Worm (Caenorhabditis elegans) whole organism, L1 larva: ENCODE results near the gene pept-2.

ENCODE experiments used
- C16A3.4 ChIP-seq: fragments of 150-350 bp; optimal IDR thresholded peaks from 2 replicates; lab custom pipeline; 2014; ENCODE audit warnings: missing biosample characterization, missing genetic modification characterization
- F16B12.6 ChIP-seq: fragments of 150-350 bp; optimal IDR thresholded peaks from 2 replicates; lab custom pipeline; 2014; ENCODE audit warnings: missing biosample characterization, missing genetic modification characterization
- alr-1 ChIP-seq: fragments of 200-800 bp; sonication (Bioruptor generic); optimal IDR thresholded peaks from 2 replicates; lab custom pipeline; 2018; ENCODE audit warnings: borderline replicate concordance, mild to moderate bottlenecking, missing genetic modification characterization, missing compliant biosample characterization
- aly-2 ChIP-seq: fragments of 150-350 bp; optimal IDR thresholded peaks from 2 replicates; lab custom pipeline; 2014; ENCODE audit warnings: missing biosample characterization, missing genetic modification characterization
- ama-1 ChIP-seq: fragments of 150-350 bp; optimal IDR thresholded peaks from 2 replicates; lab custom pipeline; 2014
- blmp-1 ChIP-seq: fragments of 150-350 bp; optimal IDR thresholded peaks from 2 replicates; lab custom pipeline; 2014; ENCODE audit warnings: missing biosample characterization, missing genetic modification characterization
- ceh-63 ChIP-seq: fragments of 200-800 bp; sonication (Bioruptor generic); optimal IDR thresholded peaks from 2 replicates; lab custom pipeline; 2018; ENCODE audit warnings: mild to moderate bottlenecking, missing genetic modification characterization, missing compliant biosample characterization
- ceh-8 ChIP-seq: fragments of 200-800 bp; sonication (Bioruptor generic); optimal IDR thresholded peaks from 2 replicates; lab custom pipeline; 2018; ENCODE audit warnings: mild to moderate bottlenecking, missing genetic modification characterization, moderate library complexity, missing compliant biosample characterization
- ceh-82 ChIP-seq, 3 experiments: fragments of 150-350 bp in 1 of 3; sonication (generic microtip) in 2 of 3; optimal IDR thresholded peaks; 2 replicates each; lab custom pipeline; 2014 to 2017; ENCODE audit warnings: missing biosample characterization in 3 of 3, missing genetic modification characterization in 3 of 3
- dpl-1 ChIP-seq, 3 experiments: fragments of 150-350 bp in 2 of 3; sonication (generic microtip) in 1 of 3; optimal IDR thresholded peaks; 2 replicates each; lab custom pipeline; 2014 to 2017; ENCODE audit warnings: missing biosample characterization in 3 of 3, missing genetic modification characterization in 3 of 3, missing genetic modification reagents in 3 of 3
- dsc-1 ChIP-seq: sonication (generic microtip); optimal IDR thresholded peaks from 2 replicates; lab custom pipeline; 2016; ENCODE audit warnings: mild to moderate bottlenecking, missing genetic modification characterization, missing compliant biosample characterization
- efl-1 ChIP-seq, 4 experiments: fragments of 150-350 bp; optimal IDR thresholded peaks in 3 of 4; peaks in 1 of 4; 1 replicate in 1 of 4; 2 replicates in 3 of 4; lab custom pipeline; 2014; ENCODE audit warnings: missing biosample characterization in 2 of 4, missing genetic modification characterization in 2 of 4, missing genetic modification reagents in 2 of 4
- ets-5 ChIP-seq: fragments of 200-800 bp; sonication (Bioruptor generic); IDR thresholded peaks from 2 replicates; pipeline ENCODE4 v1.3.6; 2022; ENCODE audit warnings: missing genetic modification characterization, missing compliant biosample characterization
- fkh-4 ChIP-seq: sonication (generic microtip); optimal IDR thresholded peaks from 2 replicates; lab custom pipeline; 2016; ENCODE audit warnings: missing compliant biosample characterization, missing genetic modification characterization, borderline replicate concordance
- fos-1 ChIP-seq: fragments of 150-350 bp; optimal IDR thresholded peaks from 2 replicates; lab custom pipeline; 2014; ENCODE audit warnings: missing biosample characterization, missing genetic modification characterization
- grh-1 ChIP-seq: fragments of 200-800 bp; sonication (Bioruptor generic); IDR thresholded peaks from 2 replicates; pipeline ENCODE4 v1.3.6; 2022; ENCODE audit warnings: missing genetic modification reagents, missing genetic modification characterization, missing compliant biosample characterization
- hlh-4 ChIP-seq: sonication (generic microtip); optimal IDR thresholded peaks from 2 replicates; lab custom pipeline; 2016; ENCODE audit warnings: mild to moderate bottlenecking, missing genetic modification characterization, missing compliant biosample characterization
- irx-1 ChIP-seq: sonication (generic microtip); optimal IDR thresholded peaks from 2 replicates; lab custom pipeline; 2016; ENCODE audit warnings: missing genetic modification characterization, missing compliant biosample characterization
- jun-1 ChIP-seq: fragments of 150-350 bp; optimal IDR thresholded peaks from 2 replicates; lab custom pipeline; 2014; ENCODE audit warnings: missing biosample characterization, missing genetic modification reagents, missing genetic modification characterization
- lin-13 ChIP-seq: fragments of 150-350 bp; optimal IDR thresholded peaks from 2 replicates; lab custom pipeline; 2014; ENCODE audit warnings: missing biosample characterization, missing genetic modification reagents, missing genetic modification characterization
- lin-35 ChIP-seq, 2 experiments: fragments of 150-350 bp; optimal IDR thresholded peaks; 2 replicates each; lab custom pipeline; 2014; ENCODE audit warnings: missing biosample characterization in 2 of 2, missing genetic modification characterization in 2 of 2, missing genetic modification reagents in 2 of 2
- lir-3 ChIP-seq: sonication (generic microtip); optimal IDR thresholded peaks from 2 replicates; lab custom pipeline; 2016; ENCODE audit warnings: mild to moderate bottlenecking, missing genetic modification characterization, moderate library complexity, missing compliant biosample characterization; ENCODE audit not compliant: poor library complexity
- lsy-2 ChIP-seq, 2 experiments: fragments of 150-350 bp; optimal IDR thresholded peaks; 2 replicates each; lab custom pipeline; 2014; ENCODE audit warnings: missing biosample characterization in 2 of 2, missing genetic modification characterization in 2 of 2
- mef-2 ChIP-seq: fragments of 150-350 bp; optimal IDR thresholded peaks from 2 replicates; lab custom pipeline; 2014; ENCODE audit warnings: missing biosample characterization, missing genetic modification characterization
- mep-1 ChIP-seq: fragments of 150-350 bp; optimal IDR thresholded peaks from 2 replicates; lab custom pipeline; 2014; ENCODE audit warnings: missing biosample characterization, missing genetic modification characterization
- nhr-11 ChIP-seq: fragments of 150-350 bp; optimal IDR thresholded peaks from 2 replicates; lab custom pipeline; 2014; ENCODE audit warnings: missing biosample characterization, missing genetic modification characterization
- nhr-12 ChIP-seq: sonication (generic microtip); optimal IDR thresholded peaks from 2 replicates; lab custom pipeline; 2017; ENCODE audit warnings: missing biosample characterization, missing genetic modification characterization
- nhr-19 ChIP-seq: fragments of 200-800 bp; sonication (Bioruptor generic); conservative IDR thresholded peaks from 2 replicates; pipeline ENCODE4 v1.3.6; 2022; ENCODE audit warnings: missing genetic modification characterization, missing compliant biosample characterization
- nhr-20 ChIP-seq: sonication (generic microtip); optimal IDR thresholded peaks from 2 replicates; lab custom pipeline; 2016; ENCODE audit warnings: mild to moderate bottlenecking, missing genetic modification characterization, missing compliant biosample characterization
- nhr-71 ChIP-seq: sonication (generic microtip); optimal IDR thresholded peaks from 2 replicates; lab custom pipeline; 2016; ENCODE audit warnings: mild to moderate bottlenecking, missing genetic modification characterization, moderate library complexity, missing compliant biosample characterization
- nhr-76 ChIP-seq: sonication (generic microtip); optimal IDR thresholded peaks from 2 replicates; lab custom pipeline; 2017; ENCODE audit warnings: missing biosample characterization, missing genetic modification characterization
- pag-3 ChIP-seq: sonication (generic microtip); optimal IDR thresholded peaks from 2 replicates; lab custom pipeline; 2017; ENCODE audit warnings: missing genetic modification characterization, mild to moderate bottlenecking, missing compliant biosample characterization, antibody characterized with exemption, borderline replicate concordance; ENCODE audit not compliant: insufficient read depth
- pax-3 ChIP-seq: fragments of 200-800 bp; sonication (Bioruptor generic); optimal IDR thresholded peaks from 2 replicates; lab custom pipeline; 2018; ENCODE audit warnings: mild to moderate bottlenecking, missing genetic modification characterization, moderate library complexity, missing compliant biosample characterization
- snu-23 ChIP-seq: sonication (generic microtip); optimal IDR thresholded peaks from 2 replicates; lab custom pipeline; 2016; ENCODE audit warnings: missing genetic modification characterization, missing compliant biosample characterization
- sox-4 ChIP-seq: sonication (generic microtip); optimal IDR thresholded peaks from 2 replicates; lab custom pipeline; 2016; ENCODE audit warnings: missing genetic modification characterization, missing compliant biosample characterization
- sptf-1 ChIP-seq: fragments of 150-350 bp; optimal IDR thresholded peaks from 2 replicates; lab custom pipeline; 2014; ENCODE audit warnings: missing biosample characterization, missing genetic modification characterization
- swsn-7 ChIP-seq: sonication (generic microtip); optimal IDR thresholded peaks from 2 replicates; lab custom pipeline; 2016; ENCODE audit warnings: missing genetic modification characterization, missing compliant biosample characterization
- tbx-2 ChIP-seq: sonication (generic microtip); optimal IDR thresholded peaks from 2 replicates; lab custom pipeline; 2016; ENCODE audit warnings: missing genetic modification characterization, missing compliant biosample characterization
- tlp-1 ChIP-seq: fragments of 150-350 bp; optimal IDR thresholded peaks from 2 replicates; lab custom pipeline; 2014; ENCODE audit warnings: missing biosample characterization, missing genetic modification characterization
- unc-130 ChIP-seq: fragments of 150-350 bp; optimal IDR thresholded peaks from 2 replicates; lab custom pipeline; 2017; ENCODE audit warnings: missing biosample characterization, missing genetic modification characterization, inconsistent platforms
- unc-30 ChIP-seq: sonication (generic microtip); optimal IDR thresholded peaks from 2 replicates; lab custom pipeline; 2017; ENCODE audit warnings: missing biosample characterization, missing genetic modification characterization
- unc-86 ChIP-seq: sonication (generic microtip); optimal IDR thresholded peaks from 2 replicates; lab custom pipeline; 2016; ENCODE audit warnings: missing genetic modification characterization, missing compliant biosample characterization
- unc-98 ChIP-seq: fragments of 200-800 bp; sonication (Bioruptor generic); IDR thresholded peaks from 2 replicates; pipeline ENCODE4 v1.3.6; 2022; ENCODE audit warnings: missing genetic modification characterization, missing compliant biosample characterization
- ztf-11 ChIP-seq, 2 experiments: sonication (generic microtip); optimal IDR thresholded peaks; 2 replicates each; lab custom pipeline; 2016 to 2017; ENCODE audit warnings: missing genetic modification characterization in 2 of 2, missing biosample characterization in 1 of 2, missing compliant biosample characterization in 1 of 2

pept-2 gene

DNA sequence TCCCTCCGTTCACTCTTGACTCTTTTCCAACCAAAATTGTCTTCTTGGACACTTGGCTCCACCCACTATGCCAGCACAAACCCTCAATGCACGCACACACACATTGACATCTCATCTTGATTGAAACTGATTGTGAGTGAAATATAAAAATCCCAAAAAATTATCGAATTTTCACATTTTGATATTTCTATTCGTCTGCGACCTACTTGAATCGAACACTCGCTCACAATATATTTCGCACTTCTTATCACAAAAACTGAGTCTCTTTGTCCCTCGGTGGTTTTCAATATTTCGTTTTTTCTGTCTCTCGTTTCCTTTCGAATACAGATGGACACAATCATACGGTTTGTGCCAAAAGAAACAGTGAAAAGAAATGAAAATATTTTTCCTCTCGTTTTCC lies 29.7 kb downstream of the pept-2 start:
- TF ChIP-seq lin-35 (GFP tag; optimal IDR thresholded peaks at IDR 0.05; lab: Kevin White, UChicago) (peak in 1 of 2 experiments; percentile 24), blmp-1 (peak; percentile 12), nhr-71 (tag; lab: Kevin White, UChicago) (no peak)
- TF ChIP-seq, all 84 proteins: peak for 2

- TF ChIP-seq dpl-1 (GFP tag; optimal IDR thresholded peaks at IDR 0.05; lab: Kevin White, UChicago) (no peak), hlh-4 (tag; lab: Kevin White, UChicago) (no peak), jun-1 (tag; lab: Kevin White, UChicago) (no peak), blmp-1 (no peak), nhr-20 (tag; lab: Kevin White, UChicago) (no peak), pax-3 (tag; lab: Kevin White, UChicago) (no peak), ceh-82 (tag; optimal IDR thresholded peaks at IDR 0.05; lab: Kevin White, UChicago) (peak in 1 of 3 experiments; percentile 38), lin-13 (GFP tag; lab: Kevin White, UChicago) (no peak)
These were observed 30.6 kb downstream of the pept-2 start for ce11 chrIV:10820837-10821671.

ce11 chrIV:10821672-10822304 lies 31.3 kb downstream of the pept-2 start:
- TF ChIP-seq lin-13 (GFP tag; lab: Kevin White, UChicago) (peak; percentile 83), swsn-7 (peak; percentile 84), dpl-1 (GFP tag; optimal IDR thresholded peaks at IDR 0.05; lab: Kevin White, UChicago) (peak; percentile 39 to 55 (median 44)), fkh-4 (tag; lab: Kevin White, UChicago) (no peak), unc-30 (tag; lab: Kevin White, UChicago) (no peak), nhr-76 (tag; lab: Kevin White, UChicago) (no peak), tlp-1 (tag; lab: Kevin White, UChicago) (no peak), ceh-63 (GFP tag; lab: Kevin White, UChicago) (no peak), unc-130 (tag; lab: Kevin White, UChicago) (peak; percentile 79), alr-1 (tag; lab: Kevin White, UChicago) (no peak), ztf-11 (tag; optimal IDR thresholded peaks at IDR 0.05; lab: Kevin White, UChicago) (peak in 1 of 2 experiments; percentile 32), ama-1 (lab: Kevin White, UChicago) (no peak), F16B12.6 (tag; lab: Kevin White, UChicago) (peak; percentile 25), efl-1 (optimal IDR thresholded peaks at IDR 0.05; lab: Kevin White, UChicago) (peak; percentile 70 to 74), efl-1 (GFP tag; optimal IDR thresholded peaks at IDR 0.05 in 1 of 2; lab: Kevin White, UChicago) (peak; percentile 42 to 90), ets-5 (GFP tag; lab: Robert Waterston, UW) (no peak), snu-23 (GFP tag; lab: Kevin White, UChicago) (peak; percentile 94), irx-1 (tag; lab: Kevin White, UChicago) (peak; percentile 64), nhr-11 (peak; percentile 12), sptf-1 (tag; lab: Kevin White, UChicago) (no peak), nhr-71 (tag; lab: Kevin White, UChicago) (peak; percentile 88), ceh-82 (tag; optimal IDR thresholded peaks at IDR 0.05; lab: Kevin White, UChicago) (peak; percentile 58 to 83 (median 75)), nhr-12 (tag; lab: Kevin White, UChicago) (no peak), ceh-8 (GFP tag; lab: Kevin White, UChicago) (peak; percentile 41), fos-1 (tag; lab: Kevin White, UChicago) (peak; percentile 86), lir-3 (tag; lab: Kevin White, UChicago) (peak; percentile 68), lsy-2 (tag; optimal IDR thresholded peaks at IDR 0.05; lab: Kevin White, UChicago) (peak; percentile 70 to 93), unc-86 (peak; percentile 84), jun-1 (tag; lab: Kevin White, UChicago) (peak; percentile 83), hlh-4 (tag; lab: Kevin White, UChicago) (no peak), tbx-2 (tag; lab: Kevin White, UChicago) (peak; percentile 86), nhr-19 (GFP tag; lab: Robert Waterston, UW) (peak; percentile 70), mep-1 (tag; lab: Kevin White, UChicago) (peak; percentile 83), grh-1 (GFP tag; lab: Robert Waterston, UW) (no peak), mef-2 (tag; lab: Kevin White, UChicago) (no peak), C16A3.4 (tag; lab: Kevin White, UChicago) (peak; percentile 94), sox-4 (no peak), pag-3 (tag; lab: Kevin White, UChicago) (no peak), unc-98 (GFP tag; lab: Robert Waterston, UW) (no peak), dsc-1 (tag; lab: Kevin White, UChicago) (peak; percentile 16), aly-2 (peak; percentile 12)
